Fruit fly (Drosophila melanogaster) whole organism, wandering third instar larva: ENCODE measurements around the gene Rtca.

Experiments used
- Hr83 ChIP-seq: fragments of 200-300 bp; sonication (Bioruptor generic); optimal IDR thresholded peaks from 2 replicates; lab custom pipeline; 2016; ENCODE audit warnings: missing biosample characterization, mild to moderate bottlenecking, missing genetic modification characterization, moderate library complexity; ENCODE audit not compliant: poor library complexity, severe bottlenecking
- fru ChIP-seq: fragments of 200-800 bp; sonication (Bioruptor generic); optimal IDR thresholded peaks from 3 replicates; lab custom pipeline; 2016; ENCODE audit warnings: missing biosample characterization, mild to moderate bottlenecking, missing genetic modification characterization
- h ChIP-seq: fragments of 200-800 bp; sonication (Bioruptor generic); optimal IDR thresholded peaks from 3 replicates; lab custom pipeline; 2016; ENCODE audit warnings: missing biosample characterization, mild to moderate bottlenecking, missing genetic modification characterization
- lola ChIP-seq: fragments of >200 bp; optimal IDR thresholded peaks from 2 replicates; lab custom pipeline; 2017; ENCODE audit warnings: missing biosample characterization, missing genetic modification characterization
- pan ChIP-seq: fragments of >200 bp; optimal IDR thresholded peaks from 2 replicates; lab custom pipeline; 2017
- sage ChIP-seq: fragments of 200-800 bp; sonication (Bioruptor generic); optimal IDR thresholded peaks from 2 replicates; lab custom pipeline; 2016; ENCODE audit warnings: missing biosample characterization, mild to moderate bottlenecking, missing genetic modification characterization
- usp ChIP-seq: fragments of >200 bp; optimal IDR thresholded peaks from 2 replicates; lab custom pipeline; 2017; ENCODE audit warnings: missing biosample characterization, missing genetic modification characterization
- woc ChIP-seq: sonication (Bioruptor generic); optimal IDR thresholded peaks from 2 replicates; lab custom pipeline; 2016; ENCODE audit warnings: missing biosample characterization, mild to moderate bottlenecking, missing genetic modification characterization

DNA sequence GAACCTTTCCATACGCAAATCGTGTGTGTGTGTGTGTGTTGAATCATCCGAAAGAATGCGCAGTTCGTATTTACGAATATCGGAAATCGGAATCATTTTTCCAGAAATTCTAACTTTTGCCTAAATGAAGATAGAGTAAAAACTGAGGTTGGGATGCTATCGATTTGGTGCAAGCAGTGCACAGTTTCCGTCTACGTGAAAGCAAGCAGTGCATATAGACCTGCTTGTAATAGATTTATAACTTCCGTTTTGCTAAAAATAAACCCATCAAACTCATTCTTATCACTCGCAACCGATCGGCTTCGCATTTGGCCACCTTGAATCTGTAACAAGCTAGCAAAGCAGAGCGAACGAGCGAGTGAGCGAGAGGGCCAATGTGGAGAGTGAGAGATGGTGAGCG lies 34.2 kb downstream of the Rtca start:
- TF ChIP-seq woc (GFP tag; lab: Kevin White, UChicago) (no peak), pan (lab: Kevin White, UChicago) (no peak), fru (GFP tag; lab: Kevin White, UChicago) (no peak), lola (GFP tag; lab: Kevin White, UChicago) (no peak), h (GFP tag; lab: Kevin White, UChicago) (no peak), Hr83 (GFP tag; lab: Kevin White, UChicago) (no peak), usp (no peak), sage (GFP tag; lab: Kevin White, UChicago) (no peak)
